Fruit fly (Drosophila melanogaster) whole organism: ENCODE data around the gene Alp12.

ENCODE experiments used
- pan ChIP-seq: fragments of >200 bp; optimal IDR thresholded peaks from 2 replicates; lab custom pipeline; 2017
- psq ChIP-seq: fragments of >200 bp; optimal IDR thresholded peaks from 2 replicates; lab custom pipeline; 2017

- TF ChIP-seq psq (lab: Kevin White, UChicago), result no peak
- TF ChIP-seq pan (lab: Kevin White, UChicago), result no peak
These were observed 9.6 kb upstream of the Alp12 start for dm6 chr2L:19414233-19414749.
